Fruit fly (Drosophila melanogaster): ENCODE measurements around the gene CG31131.

DNA sequence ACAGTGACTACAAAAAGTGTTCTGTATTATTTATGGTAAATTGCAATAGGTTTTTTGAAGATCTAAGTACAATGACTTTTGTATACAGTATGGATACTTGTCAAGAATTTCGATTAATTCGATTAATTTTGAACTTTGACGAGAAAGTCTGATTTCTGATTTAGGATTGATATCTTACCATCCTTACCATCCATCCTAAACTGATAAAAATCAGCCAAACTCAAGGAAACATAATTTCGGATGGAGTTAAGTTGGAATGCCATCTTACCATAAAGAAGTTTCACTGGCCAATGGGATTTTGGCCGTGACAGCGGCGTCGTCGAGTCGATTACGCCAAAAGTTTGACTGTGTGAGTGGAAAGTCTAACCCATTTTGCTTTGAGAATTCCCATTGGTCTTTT, 27.6 kb upstream of the CG31131 start, which contains the start of gene CG4815:
- TF ChIP-seq h (optimal IDR thresholded peaks at IDR 0.05) (no peak), Myc (optimal IDR thresholded peaks at IDR 0.05) (no peak), ttk (optimal IDR thresholded peaks at IDR 0.05) (no peak)
